Fruit fly (Drosophila melanogaster): ENCODE measurements around the gene CG3337.

Gene CG3337

dm6 chr3R:21186606-21187393 is 36.6 kb downstream of the CG3337 start:
- peak; percentile 59 for TF ChIP-seq ey (GFP tag; optimal IDR thresholded peaks at IDR 0.05)
- TF ChIP-seq rgr (GFP tag; optimal IDR thresholded peaks at IDR 0.05): peak; percentile 31
- TF ChIP-seq CrebA (GFP tag; optimal IDR thresholded peaks at IDR 0.05; ENCODE audit: borderline replicate concordance): no peak
- no peak for TF ChIP-seq CG32264 (GFP tag; optimal IDR thresholded peaks at IDR 0.05)
- no peak for TF ChIP-seq Abd-B (GFP tag; optimal IDR thresholded peaks at IDR 0.05)
- peak in 1 of 2 experiments; percentile 50 for TF ChIP-seq foxo (GFP tag; optimal IDR thresholded peaks at IDR 0.05)
- no peak for TF ChIP-seq Hnf4 (GFP tag; optimal IDR thresholded peaks at IDR 0.05)
- no peak for TF ChIP-seq Dfd (GFP tag; optimal IDR thresholded peaks at IDR 0.05)
- TF ChIP-seq OdsH (GFP tag; optimal IDR thresholded peaks at IDR 0.05): peak; percentile 36
- TF ChIP-seq sv (GFP tag; optimal IDR thresholded peaks at IDR 0.05): peak; percentile 32
- TF ChIP-seq HLH106 (tag; optimal IDR thresholded peaks at IDR 0.05): peak; percentile 24
- TF ChIP-seq lola (GFP tag; optimal IDR thresholded peaks at IDR 0.05): no peak
- peak; percentile 97 for TF ChIP-seq Myc (optimal IDR thresholded peaks at IDR 0.05)
- TF ChIP-seq pan (optimal IDR thresholded peaks at IDR 0.05): no peak
- no peak for TF ChIP-seq sage (GFP tag; optimal IDR thresholded peaks at IDR 0.05)
- TF ChIP-seq Hr78 (GFP tag; optimal IDR thresholded peaks at IDR 0.05): no peak
- no peak for TF ChIP-seq usp (GFP tag; optimal IDR thresholded peaks at IDR 0.05)
- no peak for TF ChIP-seq Vsx2 (GFP tag; optimal IDR thresholded peaks at IDR 0.05; ENCODE audit: partially characterized antibody)
- peak; percentile 64 for TF ChIP-seq psq (GFP tag; optimal IDR thresholded peaks at IDR 0.05)
- TF ChIP-seq jim (GFP tag; optimal IDR thresholded peaks at IDR 0.05): no peak
- TF ChIP-seq N (GFP tag; optimal IDR thresholded peaks at IDR 0.05): no peak
- TF ChIP-seq brk (GFP tag; optimal IDR thresholded peaks at IDR 0.05): no peak
- no peak for TF ChIP-seq Dif (GFP tag; optimal IDR thresholded peaks at IDR 0.05; ENCODE audit: partially characterized antibody)
- no peak for TF ChIP-seq Jra (GFP tag; optimal IDR thresholded peaks at IDR 0.05)
- peak; percentile 8 for TF ChIP-seq dmrt93B (GFP tag; optimal IDR thresholded peaks at IDR 0.05)
- peak; percentile 39 for TF ChIP-seq br (GFP tag; optimal IDR thresholded peaks at IDR 0.05)
- TF ChIP-seq fru (GFP tag; optimal IDR thresholded peaks at IDR 0.05): peak; percentile 55
- no peak for TF ChIP-seq GATAd (GFP tag; optimal IDR thresholded peaks at IDR 0.05)
- TF ChIP-seq CG9705 (GFP tag; optimal IDR thresholded peaks at IDR 0.05): peak; percentile 18
- no peak for TF ChIP-seq Rel (GFP tag; optimal IDR thresholded peaks at IDR 0.05)
- TF ChIP-seq Rel (tag; optimal IDR thresholded peaks at IDR 0.05): no peak
- TF ChIP-seq tai (GFP tag; optimal IDR thresholded peaks at IDR 0.05): no peak
- TF ChIP-seq Hr83 (GFP tag; optimal IDR thresholded peaks at IDR 0.05; ENCODE audit: poor library complexity, severe bottlenecking): no peak
- peak; percentile 43 for TF ChIP-seq Sp1 (GFP tag; optimal IDR thresholded peaks at IDR 0.05)
- peak; percentile 64 for TF ChIP-seq h (GFP tag; optimal IDR thresholded peaks at IDR 0.05)
- TF ChIP-seq woc (GFP tag; optimal IDR thresholded peaks at IDR 0.05): peak; percentile 89
- TF ChIP-seq Mio (GFP tag; optimal IDR thresholded peaks at IDR 0.05): no peak
- TF ChIP-seq dl (GFP tag; optimal IDR thresholded peaks at IDR 0.05; ENCODE audit: insufficient read depth in 1 of 2, partially characterized antibody in 2 of 2): no peak
- no peak for TF ChIP-seq dsf (GFP tag; optimal IDR thresholded peaks at IDR 0.05; ENCODE audit: borderline replicate concordance)

dm6 chr3R:21185655-21186054 is 37.7 kb downstream of the CG3337 start:
- TF ChIP-seq dmrt93B (GFP tag; optimal IDR thresholded peaks at IDR 0.05) (no peak), usp (GFP tag; optimal IDR thresholded peaks at IDR 0.05) (no peak), Jra (GFP tag; optimal IDR thresholded peaks at IDR 0.05) (no peak), dl (GFP tag; optimal IDR thresholded peaks at IDR 0.05; ENCODE audit: insufficient read depth in 1 of 2, partially characterized antibody in 2 of 2) (no peak), Hnf4 (GFP tag; optimal IDR thresholded peaks at IDR 0.05) (no peak), CG32264 (GFP tag; optimal IDR thresholded peaks at IDR 0.05) (no peak), Abd-B (GFP tag; optimal IDR thresholded peaks at IDR 0.05) (no peak), sage (GFP tag; optimal IDR thresholded peaks at IDR 0.05) (no peak), sv (GFP tag; optimal IDR thresholded peaks at IDR 0.05) (no peak), Dfd (GFP tag; optimal IDR thresholded peaks at IDR 0.05) (no peak), HLH106 (tag; optimal IDR thresholded peaks at IDR 0.05) (no peak), psq (GFP tag; optimal IDR thresholded peaks at IDR 0.05) (no peak), Hr83 (GFP tag; optimal IDR thresholded peaks at IDR 0.05; ENCODE audit: poor library complexity, severe bottlenecking) (no peak), CrebA (GFP tag; optimal IDR thresholded peaks at IDR 0.05; ENCODE audit: borderline replicate concordance) (no peak), dsf (GFP tag; optimal IDR thresholded peaks at IDR 0.05; ENCODE audit: borderline replicate concordance) (no peak), Dif (GFP tag; optimal IDR thresholded peaks at IDR 0.05; ENCODE audit: partially characterized antibody) (no peak)
